Worm (Caenorhabditis elegans): ENCODE measurements around the gene str-151.

ce11 chrV:16588428-16588827 lies 12.4 kb downstream of the str-151 start, which contains the start of gene srw-73:
- TF ChIP-seq mep-1 (tag; optimal IDR thresholded peaks at IDR 0.05) (no peak), lin-15B (tag; optimal IDR thresholded peaks at IDR 0.05) (no peak), lsy-2 (tag; optimal IDR thresholded peaks at IDR 0.05) (no peak), nhr-76 (tag; optimal IDR thresholded peaks at IDR 0.05) (no peak), mdl-1 (tag; optimal IDR thresholded peaks at IDR 0.05) (no peak), tbx-2 (tag; optimal IDR thresholded peaks at IDR 0.05) (no peak), jun-1 (tag; optimal IDR thresholded peaks at IDR 0.05) (no peak), nhr-77 (tag; optimal IDR thresholded peaks at IDR 0.05) (no peak), skn-1 (tag; optimal IDR thresholded peaks at IDR 0.05) (no peak), aha-1 (tag; optimal IDR thresholded peaks at IDR 0.05) (no peak)
